Fruit fly (Drosophila melanogaster): Measurements from ENCODE around the gene CG14325.

CG14325 gene

dm6 chr3R:17624549-17624948 is 2.4 kb upstream of the CG14325 start (continued):
- TF ChIP-seq Aef1 (GFP tag; IDR thresholded peaks at IDR 0.05) (no peak), ato (GFP tag; IDR thresholded peaks at IDR 0.05; ENCODE audit: partially characterized antibody) (peak; percentile 66; the same call in 1 of the 2 replicates), CG8765 (GFP tag; IDR thresholded peaks at IDR 0.05) (no peak), hth (optimal IDR thresholded peaks at IDR 0.05) (no peak), CG33213 (GFP tag; optimal IDR thresholded peaks at IDR 0.05) (no peak), CG9797 (GFP tag; optimal IDR thresholded peaks at IDR 0.05) (no peak), CG8290 (GFP tag; optimal IDR thresholded peaks at IDR 0.05) (no peak), CG8290 (tag; optimal IDR thresholded peaks at IDR 0.05) (no peak), Fer2 (tag; optimal IDR thresholded peaks at IDR 0.05) (no peak), CG17802 (tag; optimal IDR thresholded peaks at IDR 0.05) (no peak), CG33557 (GFP tag; optimal IDR thresholded peaks at IDR 0.05) (no peak), zen2 (GFP tag; IDR thresholded peaks at IDR 0.05; ENCODE audit: partially characterized antibody) (0 out of 3 replicates have a peak, but pooled peaks have one; percentile 37), CG32772 (GFP tag; IDR thresholded peaks at IDR 0.05) (no peak), E2f2 (GFP tag; IDR thresholded peaks at IDR 0.05) (no peak), YL-1 (GFP tag; optimal IDR thresholded peaks at IDR 0.05) (no peak), Fer3 (tag; optimal IDR thresholded peaks at IDR 0.05) (no peak), ttk (GFP tag; IDR thresholded peaks at IDR 0.05) (no peak), nerfin-1 (tag; optimal IDR thresholded peaks at IDR 0.05) (no peak), C15 (GFP tag; IDR thresholded peaks at IDR 0.05) (no peak), pros (GFP tag; optimal IDR thresholded peaks at IDR 0.05) (no peak), chinmo (GFP tag; IDR thresholded peaks at IDR 0.05; ENCODE audit: partially characterized antibody) (peak; percentile 56; the same call in 1 of the 4 replicates), mam (GFP tag; optimal IDR thresholded peaks at IDR 0.05) (no peak), rib (GFP tag; IDR thresholded peaks at IDR 0.05) (no peak), Pdp1 (GFP tag; optimal IDR thresholded peaks at IDR 0.05) (no peak), aop (GFP tag; IDR thresholded peaks at IDR 0.05) (0 out of 2 replicates have a peak, but pooled peaks have one; percentile 21), Eip74EF (GFP tag; optimal IDR thresholded peaks at IDR 0.05) (peak in 1 of 2 experiments; percentile 11), CG12236 (GFP tag; optimal IDR thresholded peaks at IDR 0.05) (no peak), shn (GFP tag; optimal IDR thresholded peaks at IDR 0.05) (no peak), CkIIα-i1 (GFP tag; IDR thresholded peaks at IDR 0.05) (no peak), CG11560 (tag; IDR thresholded peaks at IDR 0.05) (no peak), org-1 (GFP tag; optimal IDR thresholded peaks at IDR 0.05) (no peak), crol (GFP tag; IDR thresholded peaks at IDR 0.05) (no peak), CG2678 (tag; optimal IDR thresholded peaks at IDR 0.05) (no peak), CG3163 (GFP tag; optimal IDR thresholded peaks at IDR 0.05) (no peak), Gsc (GFP tag; IDR thresholded peaks at IDR 0.05) (no peak), CG30403 (GFP tag; optimal IDR thresholded peaks at IDR 0.05) (no peak), CG1529 (GFP tag; optimal IDR thresholded peaks at IDR 0.05) (no peak), NC2β (GFP tag; optimal IDR thresholded peaks at IDR 0.05) (no peak), az2 (GFP tag; optimal IDR thresholded peaks at IDR 0.05) (no peak), gcm2 (GFP tag; optimal IDR thresholded peaks at IDR 0.05) (no peak), CG17385 (GFP tag; optimal IDR thresholded peaks at IDR 0.05) (no peak), kah (GFP tag; optimal IDR thresholded peaks at IDR 0.05) (no peak), CG4730 (GFP tag; IDR thresholded peaks at IDR 0.05) (no peak), exex (tag; optimal IDR thresholded peaks at IDR 0.05) (peak; percentile 59), CG7357 (GFP tag; IDR thresholded peaks at IDR 0.05) (no peak), dysf (GFP tag; IDR thresholded peaks at IDR 0.05) (no peak), Dek (tag; optimal IDR thresholded peaks at IDR 0.05) (no peak), Hr78 (GFP tag; optimal IDR thresholded peaks at IDR 0.05) (no peak), CTCF (GFP tag; optimal IDR thresholded peaks at IDR 0.05) (no peak), CG31224 (GFP tag; IDR thresholded peaks at IDR 0.05) (no peak), ERR (GFP tag; optimal IDR thresholded peaks at IDR 0.05) (no peak), CG9437 (GFP tag; optimal IDR thresholded peaks at IDR 0.05) (no peak), eyg (GFP tag; optimal IDR thresholded peaks at IDR 0.05) (no peak)
